Fruit fly (Drosophila melanogaster) whole organism, adult: Measurements from ENCODE around the gene CG10730.

Experiments
- CG11617 ChIP-seq: fragments of 200-800 bp; sonication (Bioruptor generic); optimal IDR thresholded peaks from 2 replicates; lab custom pipeline; 2017; ENCODE audit warnings: mild to moderate bottlenecking, missing biosample characterization, missing genetic modification reagents, missing genetic modification characterization
- CG12768 ChIP-seq: fragments of 200-800 bp; sonication (Bioruptor generic); optimal IDR thresholded peaks from 2 replicates; lab custom pipeline; 2017; ENCODE audit warnings: missing biosample characterization, missing genetic modification characterization, mild to moderate bottlenecking, moderate library complexity, missing genetic modification reagents
- CG14711 ChIP-seq: fragments of 200-800 bp; sonication (Bioruptor generic); optimal IDR thresholded peaks from 2 replicates; lab custom pipeline; 2018; ENCODE audit warnings: missing biosample characterization, mild to moderate bottlenecking, missing genetic modification characterization, moderate library complexity
- CG1620 ChIP-seq: fragments of 200-800 bp; sonication (Bioruptor generic); optimal IDR thresholded peaks from 2 replicates; lab custom pipeline; 2016; ENCODE audit warnings: missing biosample characterization, missing genetic modification characterization
- CG33017 ChIP-seq: fragments of 200-800 bp; sonication (Bioruptor generic); optimal IDR thresholded peaks from 2 replicates; lab custom pipeline; 2018; ENCODE audit warnings: missing biosample characterization, mild to moderate bottlenecking, missing genetic modification characterization, moderate library complexity
- CG5204 ChIP-seq: fragments of 200-800 bp; sonication (Bioruptor generic); optimal IDR thresholded peaks from 2 replicates; lab custom pipeline; 2016; ENCODE audit warnings: missing biosample characterization, missing genetic modification characterization
- CG7045 ChIP-seq: fragments of 200-800 bp; sonication (Bioruptor generic); optimal IDR thresholded peaks from 2 replicates; lab custom pipeline; 2017; ENCODE audit warnings: missing biosample characterization, mild to moderate bottlenecking, missing genetic modification characterization
- CG7101 ChIP-seq: fragments of 200-800 bp; sonication (Bioruptor generic); optimal IDR thresholded peaks from 2 replicates; lab custom pipeline; 2018; ENCODE audit warnings: missing biosample characterization, mild to moderate bottlenecking, missing genetic modification characterization, moderate library complexity
- Clk ChIP-seq: fragments of 200-800 bp; sonication (Bioruptor generic); optimal IDR thresholded peaks from 2 replicates; lab custom pipeline; 2017; ENCODE audit warnings: missing biosample characterization, missing genetic modification characterization
- Crg-1 ChIP-seq: fragments of 200-800 bp; sonication (Bioruptor generic); optimal IDR thresholded peaks from 2 replicates; lab custom pipeline; 2016; ENCODE audit warnings: missing biosample characterization, missing genetic modification characterization
- Hr96 ChIP-seq: fragments of 200-800 bp; sonication (Bioruptor generic); optimal IDR thresholded peaks from 2 replicates; lab custom pipeline; 2016; ENCODE audit warnings: missing biosample characterization, missing genetic modification characterization
- Mnt ChIP-seq: fragments of 200-800 bp; sonication (Bioruptor generic); optimal IDR thresholded peaks from 2 replicates; lab custom pipeline; 2016; ENCODE audit warnings: missing biosample characterization, mild to moderate bottlenecking, missing genetic modification characterization
- bab1 ChIP-seq: fragments of 200-800 bp; sonication (Bioruptor generic); optimal IDR thresholded peaks from 3 replicates; lab custom pipeline; 2019; ENCODE audit warnings: missing biosample characterization, mild to moderate bottlenecking, missing genetic modification characterization, moderate library complexity
- cic ChIP-seq: fragments of 200-800 bp; sonication (Bioruptor generic); optimal IDR thresholded peaks from 2 replicates; lab custom pipeline; 2017; ENCODE audit warnings: missing biosample characterization, mild to moderate bottlenecking, missing genetic modification characterization, moderate library complexity
- cnc ChIP-seq, 2 experiments: fragments of >200 bp; optimal IDR thresholded peaks; 2 replicates each; lab custom pipeline; 2017
- kay ChIP-seq: fragments of 200-800 bp; sonication (Bioruptor generic); peaks from one replicate; lab custom pipeline; 2016; ENCODE audit warnings: missing biosample characterization, missing genetic modification characterization, borderline replicate concordance
- ovo ChIP-seq: fragments of 200-800 bp; sonication (Bioruptor generic); optimal IDR thresholded peaks from 2 replicates; lab custom pipeline; 2016; ENCODE audit warnings: missing biosample characterization, missing genetic modification characterization
- pad ChIP-seq: fragments of 200-800 bp; sonication (Bioruptor generic); optimal IDR thresholded peaks from 3 replicates; lab custom pipeline; 2017; ENCODE audit warnings: missing biosample characterization, missing genetic modification characterization, mild to moderate bottlenecking, moderate library complexity, missing genetic modification reagents
- tj ChIP-seq: fragments of 200-800 bp; sonication (Bioruptor generic); optimal IDR thresholded peaks from 3 replicates; lab custom pipeline; 2017; ENCODE audit warnings: missing biosample characterization, mild to moderate bottlenecking, missing genetic modification characterization, moderate library complexity
- toe ChIP-seq: fragments of 200-800 bp; sonication (Bioruptor generic); optimal IDR thresholded peaks from 2 replicates; lab custom pipeline; 2016; ENCODE audit warnings: missing biosample characterization, missing genetic modification characterization

The CG10730 gene

dm6 chr2L:20072095-20072494 lies at the start of gene CG10730:
Gene CG10730, minus strand, starts transcription at chr2L:20072195.
- TF ChIP-seq CG11617 (GFP tag; lab: Kevin White, UChicago) (no peak), pad (no peak)

dm6 chr2L:20121233-20121551 lies 49.2 kb upstream of the CG10730 start:
- TF ChIP-seq CG11617 (GFP tag; lab: Kevin White, UChicago): no peak
- no peak for TF ChIP-seq bab1
- no peak for TF ChIP-seq tj (GFP tag; lab: Kevin White, UChicago)
- TF ChIP-seq Crg-1: no peak
- TF ChIP-seq pad: no peak
- TF ChIP-seq CG1620 (GFP tag; lab: Kevin White, UChicago): no peak
- no peak for TF ChIP-seq Hr96 (GFP tag; lab: Kevin White, UChicago)
- TF ChIP-seq kay: no peak
- TF ChIP-seq ovo (GFP tag; lab: Kevin White, UChicago): no peak
- no peak for TF ChIP-seq cic (GFP tag; lab: Kevin White, UChicago)

dm6 chr2L:20120388-20121232 lies 48.6 kb upstream of the CG10730 start:
- TF ChIP-seq CG5204 (GFP tag; lab: Kevin White, UChicago) (peak; percentile 68), Clk (GFP tag; lab: Kevin White, UChicago) (no peak), CG11617 (GFP tag; lab: Kevin White, UChicago) (peak; percentile 50), Mnt (peak; percentile 68), toe (GFP tag; lab: Kevin White, UChicago) (peak; percentile 80), pad (peak; percentile 100), cic (GFP tag; lab: Kevin White, UChicago) (no peak), tj (GFP tag; lab: Kevin White, UChicago) (peak; percentile 25), CG1620 (GFP tag; lab: Kevin White, UChicago) (peak; percentile 89), Hr96 (GFP tag; lab: Kevin White, UChicago) (peak; percentile 82), CG14711 (tag; lab: Kevin White, UChicago) (peak; percentile 40), CG12768 (GFP tag; lab: Kevin White, UChicago) (no peak), CG33017 (peak; percentile 35), CG7101 (tag; lab: Kevin White, UChicago) (peak; percentile 69), Crg-1 (peak; percentile 74), CG7045 (GFP tag; lab: Kevin White, UChicago) (peak; percentile 69), cnc (optimal IDR thresholded peaks at IDR 0.05; lab: Kevin White, UChicago) (no peak), bab1 (peak; percentile 67), kay (no peak), ovo (GFP tag; lab: Kevin White, UChicago) (peak; percentile 60)

dm6 chr2L:20117752-20118151 lies 45.8 kb upstream of the CG10730 start:
- peak; percentile 25 for TF ChIP-seq kay
- no peak for TF ChIP-seq Mnt
- TF ChIP-seq CG33017: no peak
- TF ChIP-seq CG12768 (GFP tag; lab: Kevin White, UChicago): no peak
- no peak for TF ChIP-seq CG7045 (GFP tag; lab: Kevin White, UChicago)
- no peak for TF ChIP-seq bab1
- TF ChIP-seq CG7101 (tag; lab: Kevin White, UChicago): no peak
- no peak for TF ChIP-seq CG5204 (GFP tag; lab: Kevin White, UChicago)

- TF ChIP-seq kay: no peak
- TF ChIP-seq CG7045 (GFP tag; lab: Kevin White, UChicago): no peak
- no peak for TF ChIP-seq bab1
- TF ChIP-seq Hr96 (GFP tag; lab: Kevin White, UChicago): no peak
- no peak for TF ChIP-seq tj (GFP tag; lab: Kevin White, UChicago)
- no peak for TF ChIP-seq ovo (GFP tag; lab: Kevin White, UChicago)
- TF ChIP-seq Clk (GFP tag; lab: Kevin White, UChicago): no peak
- TF ChIP-seq cnc (optimal IDR thresholded peaks at IDR 0.05; lab: Kevin White, UChicago): no peak
- no peak for TF ChIP-seq CG14711 (tag; lab: Kevin White, UChicago)
- TF ChIP-seq CG5204 (GFP tag; lab: Kevin White, UChicago): no peak
- TF ChIP-seq cic (GFP tag; lab: Kevin White, UChicago): no peak
- TF ChIP-seq toe (GFP tag; lab: Kevin White, UChicago): no peak
- TF ChIP-seq pad: no peak
- no peak for TF ChIP-seq Crg-1
- no peak for TF ChIP-seq CG11617 (GFP tag; lab: Kevin White, UChicago)
- TF ChIP-seq CG1620 (GFP tag; lab: Kevin White, UChicago): no peak
- no peak for TF ChIP-seq CG33017
- TF ChIP-seq CG7101 (tag; lab: Kevin White, UChicago): no peak
- TF ChIP-seq CG12768 (GFP tag; lab: Kevin White, UChicago): no peak
These were observed 43.9 kb upstream of the CG10730 start for dm6 chr2L:20115865-20116264.

dm6 chr2L:20106595-20106994 lies 34.6 kb upstream of the CG10730 start:
- peak; percentile 31 for TF ChIP-seq CG1620 (GFP tag; lab: Kevin White, UChicago)
- TF ChIP-seq toe (GFP tag; lab: Kevin White, UChicago): no peak
- peak; percentile 44 for TF ChIP-seq pad
- TF ChIP-seq Hr96 (GFP tag; lab: Kevin White, UChicago): no peak
- no peak for TF ChIP-seq Mnt
- no peak for TF ChIP-seq CG11617 (GFP tag; lab: Kevin White, UChicago)

- TF ChIP-seq Mnt (peak; percentile 11), bab1 (peak; percentile 36), CG1620 (GFP tag; lab: Kevin White, UChicago) (peak; percentile 41), tj (GFP tag; lab: Kevin White, UChicago) (no peak)
These were observed 32.5 kb upstream of the CG10730 start for dm6 chr2L:20104526-20104925.
